Fruit fly (Drosophila melanogaster) whole organism, embryonic: ENCODE data around the gene CG5611.

Experiments used
- CG10462 ChIP-seq: fragments of 200-800 bp; sonication (Bioruptor generic); optimal IDR thresholded peaks from 2 replicates; lab custom pipeline; 2016; ENCODE audit warnings: missing biosample characterization, missing genetic modification characterization
- CG11398 ChIP-seq: fragments of 200-800 bp; sonication (Bioruptor generic); optimal IDR thresholded peaks from 2 replicates; lab custom pipeline; 2016; ENCODE audit warnings: missing biosample characterization, missing genetic modification characterization
- CG2202 ChIP-seq: fragments of 200-800 bp; sonication (Bioruptor generic); optimal IDR thresholded peaks from 2 replicates; lab custom pipeline; 2018; ENCODE audit warnings: missing biosample characterization, mild to moderate bottlenecking, missing genetic modification characterization
- emc ChIP-seq: fragments of 200-800 bp; sonication (Bioruptor generic); optimal IDR thresholded peaks from 2 replicates; lab custom pipeline; 2016; ENCODE audit warnings: missing biosample characterization, missing genetic modification characterization
- fd3F ChIP-seq: fragments of 200-800 bp; sonication (Bioruptor generic); optimal IDR thresholded peaks from 2 replicates; lab custom pipeline; 2018; ENCODE audit warnings: missing biosample characterization, mild to moderate bottlenecking, missing genetic modification characterization, moderate library complexity
- gcm ChIP-seq: fragments of 200-800 bp; sonication (Bioruptor generic); optimal IDR thresholded peaks from 2 replicates; lab custom pipeline; 2019; ENCODE audit warnings: missing biosample characterization, mild to moderate bottlenecking, missing genetic modification characterization, moderate library complexity
- yki ChIP-seq: fragments of >200 bp; optimal IDR thresholded peaks from 3 replicates; lab custom pipeline; 2018

DNA sequence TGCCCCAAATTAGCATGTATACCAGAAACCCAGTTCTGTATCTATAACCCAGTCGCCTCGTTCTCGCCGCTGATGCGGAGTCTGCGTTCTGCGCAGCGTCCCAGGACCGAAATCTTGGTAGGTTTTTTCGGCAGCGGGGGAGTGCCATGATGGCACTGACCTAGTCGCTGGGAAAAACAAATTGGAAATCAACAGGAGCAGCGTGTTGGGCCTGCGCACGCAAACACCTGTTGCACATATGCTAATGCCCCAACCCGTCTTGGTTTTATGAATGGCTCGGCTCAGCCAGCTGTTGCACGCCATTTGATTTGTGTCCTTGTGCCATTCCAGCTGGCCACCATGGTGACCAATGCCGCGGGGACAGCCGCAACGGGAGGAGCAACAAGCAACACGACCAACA, 27.0 kb upstream of the CG5611 start:
- TF ChIP-seq CG2202 (no peak), CG10462 (no peak), CG11398 (GFP tag; lab: Kevin White, UChicago) (no peak), gcm (no peak), fd3F (GFP tag; lab: Kevin White, UChicago) (no peak), yki (no peak), emc (GFP tag; lab: Kevin White, UChicago) (no peak)
